ENCODE assay signal across 3 worm cellular contexts in the genomic region with DNA sequence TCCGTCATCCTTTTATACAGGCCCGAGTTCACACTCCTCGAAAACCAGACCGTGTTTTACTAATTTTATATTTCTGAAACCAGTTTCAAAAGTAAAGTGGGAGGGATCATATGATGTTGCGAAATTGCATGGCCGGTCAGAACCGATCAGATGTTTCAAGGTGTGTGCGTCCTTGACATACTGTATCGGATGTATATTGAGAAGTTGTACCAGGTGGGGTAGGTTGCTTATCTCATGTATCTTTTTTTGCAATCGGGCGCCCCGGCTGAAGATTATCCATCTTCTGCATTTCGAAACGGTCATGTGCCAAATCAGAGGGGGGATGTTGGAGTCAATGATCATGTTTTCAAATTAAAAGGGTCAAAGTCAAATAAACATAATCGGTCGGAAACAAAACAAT.
TF ChIP-seq lines count a peak whose summit lies in the region.

A gene (minus strand): TSS at position 45 of the 400 bp plus-strand sequence.

TF ChIP-seq in whole organism, L1 larva, 84 proteins besides CTCF, POLR2A, EP300 and RAD21 (continued from another document and continues in another):
- no peak for TF ChIP-seq C04F5.9 (tag; optimal IDR thresholded peaks at IDR 0.05; lab: Kevin White, UChicago)
- no peak for TF ChIP-seq nhr-28 (tag; optimal IDR thresholded peaks at IDR 0.05; lab: Kevin White, UChicago)
- no peak for TF ChIP-seq ztf-4 (tag; optimal IDR thresholded peaks at IDR 0.05; lab: Kevin White, UChicago)
- TF ChIP-seq unc-62 (GFP tag; optimal IDR thresholded peaks at IDR 0.05; lab: Kevin White, UChicago), result no peak
- TF ChIP-seq zag-1 (tag; optimal IDR thresholded peaks at IDR 0.05; lab: Kevin White, UChicago), result no peak
- no peak for TF ChIP-seq ceh-8 (GFP tag; optimal IDR thresholded peaks at IDR 0.05; lab: Kevin White, UChicago)
- no peak for TF ChIP-seq nhr-19 (GFP tag; conservative IDR thresholded peaks at IDR 0.05; lab: Robert Waterston, UW)
- no peak for TF ChIP-seq nhr-237 (tag; optimal IDR thresholded peaks at IDR 0.05; lab: Kevin White, UChicago)
- TF ChIP-seq jun-1 (tag; optimal IDR thresholded peaks at IDR 0.05; lab: Kevin White, UChicago), result no peak
- TF ChIP-seq hlh-4 (tag; optimal IDR thresholded peaks at IDR 0.05; lab: Kevin White, UChicago), result no peak
- TF ChIP-seq nhr-77 (tag; optimal IDR thresholded peaks at IDR 0.05; lab: Kevin White, UChicago), result no peak
- peak; percentile 4 for TF ChIP-seq nhr-47 (tag; optimal IDR thresholded peaks at IDR 0.05; lab: Kevin White, UChicago)
- TF ChIP-seq lin-39 (tag; optimal IDR thresholded peaks at IDR 0.05; lab: Kevin White, UChicago), result no peak
- TF ChIP-seq pqm-1 (tag; optimal IDR thresholded peaks at IDR 0.05; lab: Kevin White, UChicago), result no peak
- TF ChIP-seq tbx-2 (tag; optimal IDR thresholded peaks at IDR 0.05; lab: Kevin White, UChicago), result no peak
- no peak for TF ChIP-seq vab-15 (tag; optimal IDR thresholded peaks at IDR 0.05; lab: Kevin White, UChicago)
- no peak for TF ChIP-seq egl-13 (tag; optimal IDR thresholded peaks at IDR 0.05; lab: Kevin White, UChicago)
- TF ChIP-seq isw-1 (GFP tag; IDR thresholded peaks at IDR 0.05; lab: Robert Waterston, UW), result no peak
- TF ChIP-seq skn-1 (tag; optimal IDR thresholded peaks at IDR 0.05; lab: Kevin White, UChicago), result peak; percentile 10
- TF ChIP-seq nhr-85 (tag; lab: Kevin White, UChicago), result peak; percentile 99
- no peak for TF ChIP-seq pag-3 (tag; optimal IDR thresholded peaks at IDR 0.05; lab: Kevin White, UChicago; ENCODE audit: borderline replicate concordance, insufficient read depth)
- no peak for TF ChIP-seq lir-3 (tag; optimal IDR thresholded peaks at IDR 0.05; lab: Kevin White, UChicago; ENCODE audit: poor library complexity)
- TF ChIP-seq dpl-1 (GFP tag; optimal IDR thresholded peaks at IDR 0.05; lab: Kevin White, UChicago), result peak in 2 of 3 experiments; percentile 16 to 30
- peak; percentile 76 for TF ChIP-seq unc-130 (tag; optimal IDR thresholded peaks at IDR 0.05; lab: Kevin White, UChicago)
- TF ChIP-seq zip-4 (GFP tag; optimal IDR thresholded peaks at IDR 0.05; lab: Kevin White, UChicago), result peak; percentile 23
- TF ChIP-seq sox-4 (tag; optimal IDR thresholded peaks at IDR 0.05; lab: Kevin White, UChicago), result no peak
- no peak for TF ChIP-seq xbp-1 (tag; optimal IDR thresholded peaks at IDR 0.05; lab: Kevin White, UChicago)
- no peak for TF ChIP-seq mef-2 (tag; optimal IDR thresholded peaks at IDR 0.05; lab: Kevin White, UChicago)
- TF ChIP-seq hlh-17 (GFP tag; optimal IDR thresholded peaks at IDR 0.05; lab: Kevin White, UChicago; ENCODE audit: borderline replicate concordance), result no peak
- TF ChIP-seq nhr-11 (tag; optimal IDR thresholded peaks at IDR 0.05; lab: Kevin White, UChicago), result no peak
- TF ChIP-seq lin-13 (GFP tag; optimal IDR thresholded peaks at IDR 0.05; lab: Kevin White, UChicago), result peak; percentile 47
- no peak for TF ChIP-seq rnt-1 (tag; optimal IDR thresholded peaks at IDR 0.05; lab: Kevin White, UChicago)
- peak in 1 of 2 experiments; percentile 26 for TF ChIP-seq lin-35 (GFP tag; optimal IDR thresholded peaks at IDR 0.05; lab: Kevin White, UChicago)
- TF ChIP-seq mep-1 (tag; optimal IDR thresholded peaks at IDR 0.05; lab: Kevin White, UChicago), result peak; percentile 26
- no peak for TF ChIP-seq ets-5 (GFP tag; IDR thresholded peaks at IDR 0.05; lab: Robert Waterston, UW)
- TF ChIP-seq swsn-7 (tag; optimal IDR thresholded peaks at IDR 0.05; lab: Kevin White, UChicago), result no peak
- no peak for TF ChIP-seq ceh-88 (GFP tag; IDR thresholded peaks at IDR 0.05; lab: Robert Waterston, UW)
- no peak for TF ChIP-seq dsc-1 (tag; optimal IDR thresholded peaks at IDR 0.05; lab: Kevin White, UChicago)
- no peak for TF ChIP-seq fos-1 (tag; optimal IDR thresholded peaks at IDR 0.05; lab: Kevin White, UChicago)
- no peak for TF ChIP-seq ceh-90 (tag; optimal IDR thresholded peaks at IDR 0.05; lab: Kevin White, UChicago)
- TF ChIP-seq egl-27 (tag; optimal IDR thresholded peaks at IDR 0.05; lab: Kevin White, UChicago), result no peak
- peak; percentile 26 for TF ChIP-seq nhr-90 (tag; optimal IDR thresholded peaks at IDR 0.05; lab: Kevin White, UChicago; ENCODE audit: poor library complexity)
- no peak for TF ChIP-seq ces-1 (GFP tag; optimal IDR thresholded peaks at IDR 0.05; lab: Kevin White, UChicago)
- TF ChIP-seq nhr-20 (tag; optimal IDR thresholded peaks at IDR 0.05; lab: Kevin White, UChicago), result peak; percentile 78

TF ChIP-seq in whole organism, L2 larva, 48 proteins besides CTCF, POLR2A, EP300 and RAD21 (continued from another document):
- TF ChIP-seq sma-9 (GFP tag; optimal IDR thresholded peaks at IDR 0.05; lab: Kevin White, UChicago), result peak; percentile 92
- no peak for TF ChIP-seq sma-9 (tag; optimal IDR thresholded peaks at IDR 0.05; lab: Kevin White, UChicago)
- TF ChIP-seq nhr-25 (tag; optimal IDR thresholded peaks at IDR 0.05; lab: Kevin White, UChicago), result peak; percentile 89
- peak; percentile 93 for TF ChIP-seq ceh-16 (tag; optimal IDR thresholded peaks at IDR 0.05; lab: Kevin White, UChicago)
- peak; percentile 85 for TF ChIP-seq nhr-129 (tag; optimal IDR thresholded peaks at IDR 0.05; lab: Kevin White, UChicago)
- TF ChIP-seq sma-3 (GFP tag; optimal IDR thresholded peaks at IDR 0.05; lab: Kevin White, UChicago), result peak; percentile 74
- TF ChIP-seq ztf-11 (tag; optimal IDR thresholded peaks at IDR 0.05; lab: Kevin White, UChicago), result no peak

TF ChIP-seq in whole organism, L3 larva, 47 proteins besides CTCF, POLR2A, EP300 and RAD21 (continued from another document):
- TF ChIP-seq ztf-11 (tag; optimal IDR thresholded peaks at IDR 0.05; lab: Kevin White, UChicago) (no peak), egl-5 (tag; optimal IDR thresholded peaks at IDR 0.05; lab: Kevin White, UChicago) (no peak), snpc-4 (tag; optimal IDR thresholded peaks at IDR 0.05; lab: Kevin White, UChicago) (no peak), unc-39 (tag; optimal IDR thresholded peaks at IDR 0.05; lab: Kevin White, UChicago) (no peak), fkh-2 (tag; optimal IDR thresholded peaks at IDR 0.05; lab: Kevin White, UChicago) (no peak), nhr-12 (tag; optimal IDR thresholded peaks at IDR 0.05; lab: Kevin White, UChicago) (no peak), elt-3 (tag; optimal IDR thresholded peaks at IDR 0.05; lab: Kevin White, UChicago) (peak in 1 of 3 experiments; percentile 38), lsy-12 (tag; optimal IDR thresholded peaks at IDR 0.05; lab: Kevin White, UChicago) (no peak), sea-2 (GFP tag; optimal IDR thresholded peaks at IDR 0.05; lab: Kevin White, UChicago) (no peak), ceh-82 (tag; optimal IDR thresholded peaks at IDR 0.05; lab: Kevin White, UChicago) (no peak), ZK546.5 (tag; optimal IDR thresholded peaks at IDR 0.05; lab: Kevin White, UChicago) (no peak), nhr-23 (tag; optimal IDR thresholded peaks at IDR 0.05; lab: Kevin White, UChicago) (peak; percentile 97), zag-1 (tag; optimal IDR thresholded peaks at IDR 0.05; lab: Kevin White, UChicago) (no peak)
